Worm (Caenorhabditis elegans) whole organism, young adult: ENCODE results near the gene F49E8.8.
A peak's percentile ranks its signal among the peaks of the same experiment; 100 is the strongest.
"Not testable (repeated sequence)": the region's sequence is repeated elsewhere in the genome, so short reads cannot be mapped to it uniquely, and the experiment has no call there.

ENCODE experiments used
- B0019.2 ChIP-seq: fragments of 200-800 bp; sonication (Bioruptor generic); conservative IDR thresholded peaks from 2 replicates; pipeline ENCODE4 v1.3.6; 2022; ENCODE audit warnings: missing genetic modification reagents, missing genetic modification characterization, missing compliant biosample characterization
- B0035.1 ChIP-seq: sonication (generic microtip); optimal IDR thresholded peaks from 2 replicates; lab custom pipeline; 2016; ENCODE audit warnings: missing genetic modification characterization, mild to moderate bottlenecking, missing compliant biosample characterization, missing genotype, missing genetic modification reagents
- B0261.1 ChIP-seq: sonication (generic microtip); optimal IDR thresholded peaks from 2 replicates; lab custom pipeline; 2016; ENCODE audit warnings: mild to moderate bottlenecking, missing genetic modification characterization, moderate library complexity, missing compliant biosample characterization
- C06A6.2 ChIP-seq: fragments of 200-800 bp; sonication (Bioruptor generic); conservative IDR thresholded peaks from 2 replicates; pipeline ENCODE4 v1.3.6; 2022; ENCODE audit warnings: missing genetic modification characterization, missing compliant biosample characterization
- C17E4.6 ChIP-seq: fragments of 200-800 bp; sonication (Bioruptor generic); IDR thresholded peaks from 2 replicates; pipeline ENCODE4 v1.3.6; 2022; ENCODE audit warnings: missing genetic modification reagents, missing genetic modification characterization, missing compliant biosample characterization
- F22D6.2 ChIP-seq: sonication (generic microtip); optimal IDR thresholded peaks from 2 replicates; lab custom pipeline; 2016; ENCODE audit warnings: mild to moderate bottlenecking, missing genetic modification characterization, missing compliant biosample characterization
- F23B12.7 ChIP-seq: sonication (generic microtip); optimal IDR thresholded peaks from 2 replicates; lab custom pipeline; 2017; ENCODE audit warnings: missing genetic modification characterization, mild to moderate bottlenecking, missing compliant biosample characterization, antibody characterized with exemption, moderate library complexity; ENCODE audit not compliant: insufficient read depth
- F33H1.4 ChIP-seq: fragments of 200-800 bp; sonication (Bioruptor generic); IDR thresholded peaks from 2 replicates; pipeline ENCODE4 v1.3.6; 2022; ENCODE audit warnings: missing genetic modification reagents, missing genetic modification characterization, missing compliant biosample characterization
- F57A8.1 ChIP-seq: fragments of 200-800 bp; sonication (Bioruptor generic); optimal IDR thresholded peaks from 2 replicates; lab custom pipeline; 2018; ENCODE audit warnings: mild to moderate bottlenecking, missing genetic modification characterization, moderate library complexity, missing compliant biosample characterization
- K12H6.12 ChIP-seq: fragments of 200-800 bp; sonication (Bioruptor generic); optimal IDR thresholded peaks from 2 replicates; lab custom pipeline; 2018; ENCODE audit warnings: mild to moderate bottlenecking, missing genetic modification characterization, missing compliant biosample characterization
- Y53G8AR.9 ChIP-seq: fragments of 200-800 bp; sonication (Bioruptor generic); conservative IDR thresholded peaks from 2 replicates; pipeline ENCODE4 v1.3.6; 2022; ENCODE audit warnings: missing genetic modification reagents, missing genetic modification characterization, missing compliant biosample characterization
- Y56A3A.18 ChIP-seq: fragments of 200-800 bp; sonication (Bioruptor generic); IDR thresholded peaks from 2 replicates; pipeline ENCODE4 v1.3.6; 2022; ENCODE audit warnings: missing genetic modification reagents, missing genetic modification characterization, missing compliant biosample characterization
- athp-1 ChIP-seq: sonication (generic microtip); optimal IDR thresholded peaks from 2 replicates; lab custom pipeline; 2017; ENCODE audit warnings: mild to moderate bottlenecking, missing genetic modification characterization, missing compliant biosample characterization
- attf-5 ChIP-seq: fragments of 200-800 bp; sonication (Bioruptor generic); optimal IDR thresholded peaks from 2 replicates; lab custom pipeline; 2018; ENCODE audit warnings: mild to moderate bottlenecking, missing genetic modification characterization, missing compliant biosample characterization
- attf-6 ChIP-seq: fragments of 200-800 bp; sonication (Bioruptor generic); IDR thresholded peaks from 2 replicates; pipeline ENCODE4 v1.3.6; 2022; ENCODE audit warnings: missing genetic modification reagents, missing genetic modification characterization, missing compliant biosample characterization
- ceh-100 ChIP-seq: fragments of 200-800 bp; sonication (Bioruptor generic); IDR thresholded peaks from 2 replicates; pipeline ENCODE4 v1.3.6; 2022; ENCODE audit warnings: missing genetic modification reagents, missing genetic modification characterization, missing compliant biosample characterization
- ceh-91 ChIP-seq: fragments of 200-800 bp; sonication (Bioruptor generic); IDR thresholded peaks from 2 replicates; pipeline ENCODE4 v1.3.6; 2022; ENCODE audit warnings: missing genetic modification reagents, missing genetic modification characterization, missing compliant biosample characterization
- dox-1 ChIP-seq: fragments of 200-800 bp; sonication (Bioruptor generic); IDR thresholded peaks from 2 replicates; pipeline ENCODE4 v1.3.6; 2022; ENCODE audit warnings: missing genetic modification reagents, missing genetic modification characterization, missing compliant biosample characterization
- dpl-1 ChIP-seq: fragments of 150-350 bp; optimal IDR thresholded peaks from 2 replicates; lab custom pipeline; 2014; ENCODE audit warnings: missing biosample characterization, missing genetic modification reagents, missing genetic modification characterization
- ekl-4 ChIP-seq: fragments of 200-800 bp; sonication (Bioruptor generic); IDR thresholded peaks from 2 replicates; pipeline ENCODE4 v1.3.6; 2022; ENCODE audit warnings: missing genetic modification reagents, missing genetic modification characterization, missing compliant biosample characterization
- ets-4 ChIP-seq: fragments of 200-800 bp; sonication (Bioruptor generic); optimal IDR thresholded peaks from 2 replicates; lab custom pipeline; 2018; ENCODE audit warnings: mild to moderate bottlenecking, missing genetic modification characterization, missing compliant biosample characterization
- hmg-20 ChIP-seq: fragments of 200-800 bp; sonication (Bioruptor generic); IDR thresholded peaks from 2 replicates; pipeline ENCODE4 v1.3.6; 2022; ENCODE audit warnings: missing genetic modification reagents, missing genetic modification characterization, missing compliant biosample characterization
- hrde-1 ChIP-seq: sonication (generic microtip); optimal IDR thresholded peaks from 2 replicates; lab custom pipeline; 2016; ENCODE audit warnings: missing genetic modification characterization, mild to moderate bottlenecking, missing compliant biosample characterization, moderate library complexity, missing genotype, missing genetic modification reagents, borderline replicate concordance
- let-526 ChIP-seq: fragments of 200-800 bp; sonication (Bioruptor generic); IDR thresholded peaks from 2 replicates; pipeline ENCODE4 v1.3.6; 2022; ENCODE audit warnings: missing genetic modification reagents, missing genetic modification characterization, missing compliant biosample characterization
- lin-26 ChIP-seq: fragments of 200-800 bp; sonication (Bioruptor generic); IDR thresholded peaks from 2 replicates; pipeline ENCODE4 v1.3.6; 2022; ENCODE audit warnings: missing genetic modification reagents, missing genetic modification characterization, missing compliant biosample characterization
- lin-40 ChIP-seq: sonication (generic microtip); optimal IDR thresholded peaks from 2 replicates; lab custom pipeline; 2016; ENCODE audit warnings: missing genetic modification characterization, mild to moderate bottlenecking, missing compliant biosample characterization, missing genotype, missing genetic modification reagents
- lsl-1 ChIP-seq: fragments of 200-800 bp; sonication (Bioruptor generic); optimal IDR thresholded peaks from 2 replicates; lab custom pipeline; 2018; ENCODE audit warnings: mild to moderate bottlenecking, missing genetic modification characterization, moderate library complexity, missing compliant biosample characterization
- lsy-27 ChIP-seq: sonication (generic microtip); optimal IDR thresholded peaks from 2 replicates; lab custom pipeline; 2017; ENCODE audit warnings: missing genetic modification characterization, mild to moderate bottlenecking, missing compliant biosample characterization, antibody characterized with exemption, missing genotype, borderline replicate concordance; ENCODE audit not compliant: insufficient read depth
- madf-6 ChIP-seq: fragments of 200-800 bp; sonication (Bioruptor generic); IDR thresholded peaks from 2 replicates; pipeline ENCODE4 v1.3.6; 2022; ENCODE audit warnings: missing genetic modification reagents, missing genetic modification characterization, missing compliant biosample characterization
- madf-8 ChIP-seq: fragments of 200-800 bp; sonication (Bioruptor generic); conservative IDR thresholded peaks from 2 replicates; pipeline ENCODE4 v1.3.6; 2022; ENCODE audit warnings: missing genetic modification reagents, missing genetic modification characterization, missing compliant biosample characterization
- mxl-1 ChIP-seq: sonication (generic microtip); optimal IDR thresholded peaks from 2 replicates; lab custom pipeline; 2016; ENCODE audit warnings: missing genetic modification characterization, missing compliant biosample characterization
- nhr-179 ChIP-seq: sonication (generic microtip); optimal IDR thresholded peaks from 2 replicates; lab custom pipeline; 2016; ENCODE audit warnings: mild to moderate bottlenecking, missing genetic modification characterization, missing compliant biosample characterization
- nhr-90 ChIP-seq: sonication (generic microtip); optimal IDR thresholded peaks from 2 replicates; lab custom pipeline; 2016; ENCODE audit warnings: missing genotype, mild to moderate bottlenecking, missing genetic modification characterization, missing compliant biosample characterization
- rpc-1 ChIP-seq, 2 experiments: fragments of 150-350 bp in 1 of 2; sonication (generic microtip) in 1 of 2; optimal IDR thresholded peaks; 2 replicates each; lab custom pipeline; 2014 to 2018; ENCODE audit warnings: missing biosample characterization in 1 of 2, missing genetic modification characterization in 1 of 2, missing genetic modification reagents in 1 of 2, missing genotype in 1 of 2
- sea-2 ChIP-seq: fragments of 200-800 bp; sonication (Bioruptor generic); IDR thresholded peaks from 2 replicates; pipeline ENCODE4 v1.3.6; 2022; ENCODE audit warnings: missing genetic modification characterization, missing compliant biosample characterization
- snpc-1.3 ChIP-seq: sonication (generic microtip); optimal IDR thresholded peaks from 2 replicates; lab custom pipeline; 2017; ENCODE audit warnings: missing genetic modification characterization, mild to moderate bottlenecking, missing compliant biosample characterization, antibody characterized with exemption, moderate library complexity, missing genotype, missing genetic modification reagents; ENCODE audit not compliant: insufficient read depth
- snpc-3.4 ChIP-seq: sonication (generic microtip); optimal IDR thresholded peaks from 2 replicates; lab custom pipeline; 2017; ENCODE audit warnings: missing genetic modification characterization, mild to moderate bottlenecking, missing compliant biosample characterization, antibody characterized with exemption, moderate library complexity, missing genotype, missing genetic modification reagents
- sptf-2 ChIP-seq: fragments of 200-800 bp; sonication (Bioruptor generic); optimal IDR thresholded peaks from 2 replicates; lab custom pipeline; 2018; ENCODE audit warnings: mild to moderate bottlenecking, missing genetic modification characterization, missing compliant biosample characterization
- tbp1 ChIP-seq: fragments of 200-800 bp; sonication (Bioruptor generic); optimal IDR thresholded peaks from 2 replicates; lab custom pipeline; 2018; ENCODE audit warnings: mild to moderate bottlenecking, missing genetic modification characterization, missing compliant biosample characterization
- tbx-9 ChIP-seq: sonication (generic microtip); optimal IDR thresholded peaks from 2 replicates; lab custom pipeline; 2016; ENCODE audit warnings: borderline replicate concordance, missing genetic modification characterization, inconsistent platforms, missing compliant biosample characterization
- tlf-1 ChIP-seq: fragments of 200-800 bp; sonication (Bioruptor generic); optimal IDR thresholded peaks from 2 replicates; lab custom pipeline; 2018; ENCODE audit warnings: mild to moderate bottlenecking, missing genetic modification characterization, missing compliant biosample characterization
- unc-62 ChIP-seq: fragments of 150-350 bp; optimal IDR thresholded peaks from 2 replicates; lab custom pipeline; 2014; ENCODE audit warnings: missing biosample characterization, missing genetic modification reagents, missing genetic modification characterization
- ztf-26 ChIP-seq: sonication (generic microtip); optimal IDR thresholded peaks from 2 replicates; lab custom pipeline; 2017; ENCODE audit warnings: missing genetic modification characterization, missing compliant biosample characterization

The F49E8.8 gene

ce11 chrIV:7563850-7564249 is 7.4 kb downstream of the F49E8.8 start, which contains the start of gene F32E10.9:
Gene F32E10.9 (minus strand): TSS chrIV:7563950.
- TF ChIP-seq unc-62 (GFP tag; lab: Kevin White, UChicago); ztf-26 (tag; lab: Kevin White, UChicago); lsl-1 (GFP tag; lab: Kevin White, UChicago): not testable (repeated sequence)

- TF ChIP-seq C06A6.2, result no peak
- TF ChIP-seq F23B12.7 (tag; lab: Kevin White, UChicago), result no peak
- no peak for TF ChIP-seq snpc-3.4 (tag; lab: Kevin White, UChicago)
- no peak for TF ChIP-seq sptf-2
- TF ChIP-seq nhr-90 (tag; lab: Kevin White, UChicago), result no peak
- TF ChIP-seq nhr-179, result no peak
- TF ChIP-seq tbx-9 (tag; lab: Kevin White, UChicago), result no peak
- TF ChIP-seq madf-6 (GFP tag; lab: Robert Waterston, UW), result no peak
- TF ChIP-seq dox-1 (GFP tag; lab: Robert Waterston, UW), result no peak
These were observed 11.1 kb downstream of the F49E8.8 start, which contains the start of gene F32E10.8 for ce11 chrIV:7567557-7568010. Gene F32E10.8 (plus strand): TSS chrIV:7567607.

ce11 chrIV:7568593-7568992 is 12.2 kb downstream of the F49E8.8 start, which contains the start of gene clec-180:
Gene clec-180 (plus strand): TSS chrIV:7568893.
- TF ChIP-seq C17E4.6 (GFP tag; lab: Robert Waterston, UW), result no peak
- TF ChIP-seq tlf-1 (GFP tag; lab: Kevin White, UChicago), result no peak
- TF ChIP-seq K12H6.12 (tag; lab: Kevin White, UChicago), result no peak
- no peak for TF ChIP-seq C06A6.2
- TF ChIP-seq F33H1.4 (GFP tag; lab: Robert Waterston, UW), result no peak
- no peak for TF ChIP-seq ets-4
- TF ChIP-seq mxl-1 (tag; lab: Kevin White, UChicago), result no peak
- no peak for TF ChIP-seq madf-8 (GFP tag; lab: Robert Waterston, UW)
- TF ChIP-seq ceh-100 (GFP tag; lab: Robert Waterston, UW), result no peak
- TF ChIP-seq B0261.1 (tag; lab: Kevin White, UChicago), result no peak
- no peak for TF ChIP-seq snpc-1.3
- TF ChIP-seq, all 124 proteins: peak for 0

- TF ChIP-seq rpc-1 (optimal IDR thresholded peaks at IDR 0.05; lab: Kevin White, UChicago) (peak; percentile 99), rpc-1 (tag; optimal IDR thresholded peaks at IDR 0.05; lab: Kevin White, UChicago) (peak; percentile 100), dpl-1 (GFP tag; lab: Kevin White, UChicago) (no peak), lin-26 (GFP tag; lab: Robert Waterston, UW) (peak; percentile 99), ceh-91 (GFP tag; lab: Robert Waterston, UW) (no peak), lin-40 (tag; lab: Kevin White, UChicago) (peak; percentile 84), F57A8.1 (GFP tag; lab: Kevin White, UChicago) (peak; percentile 97), tbp1 (GFP tag; lab: Kevin White, UChicago) (peak; percentile 100), athp-1 (peak; percentile 91), Y56A3A.18 (GFP tag; lab: Robert Waterston, UW) (peak; percentile 88), Y53G8AR.9 (GFP tag; lab: Robert Waterston, UW) (peak; percentile 69; the same call in 1 of the 2 replicates), F22D6.2 (tag; lab: Kevin White, UChicago) (peak; percentile 67), sea-2 (GFP tag; lab: Robert Waterston, UW) (no peak; the same call in 1 of the 2 replicates), hrde-1 (tag; lab: Kevin White, UChicago) (peak; percentile 96), attf-5 (GFP tag; lab: Kevin White, UChicago) (peak; percentile 90), attf-6 (GFP tag; lab: Robert Waterston, UW) (peak; percentile 79), hmg-20 (GFP tag; lab: Robert Waterston, UW) (peak; percentile 85), B0035.1 (tag; lab: Kevin White, UChicago) (peak; percentile 86), B0019.2 (GFP tag; lab: Robert Waterston, UW) (peak; percentile 69), ekl-4 (GFP tag; lab: Robert Waterston, UW) (peak; percentile 88), let-526 (peak; percentile 73; the same call in 1 of the 2 replicates), lsy-27 (tag; lab: Kevin White, UChicago) (peak; percentile 90)
These were observed 17.5 kb downstream of the F49E8.8 start for ce11 chrIV:7573944-7574343.
